Worm (Caenorhabditis elegans) whole organism, mixed stage, embryonic: ENCODE results near the gene mcm-5.
A peak's percentile ranks its signal among the peaks of the same experiment; 100 is the strongest.

ENCODE experiments used
- M03D4.4 ChIP-seq: sonication (generic microtip); optimal IDR thresholded peaks from 2 replicates; lab custom pipeline; 2017; ENCODE audit warnings: mild to moderate bottlenecking, missing genetic modification characterization, missing compliant biosample characterization
- blmp-1 ChIP-seq: fragments of 150-350 bp; optimal IDR thresholded peaks from 2 replicates; lab custom pipeline; 2014; ENCODE audit warnings: missing biosample characterization, missing genetic modification characterization
- ceh-39 ChIP-seq: fragments of 150-350 bp; optimal IDR thresholded peaks from 2 replicates; lab custom pipeline; 2014; ENCODE audit warnings: missing biosample characterization, missing genetic modification characterization
- ceh-43 ChIP-seq: fragments of 200-800 bp; sonication (Bioruptor generic); optimal IDR thresholded peaks from 2 replicates; lab custom pipeline; 2018; ENCODE audit warnings: mild to moderate bottlenecking, missing genetic modification characterization, moderate library complexity, missing compliant biosample characterization
- ceh-83 ChIP-seq: fragments of 200-800 bp; sonication (Bioruptor generic); optimal IDR thresholded peaks from 2 replicates; lab custom pipeline; 2018; ENCODE audit warnings: mild to moderate bottlenecking, missing genetic modification characterization, missing compliant biosample characterization
- ces-1 ChIP-seq: fragments of 150-350 bp; optimal IDR thresholded peaks from 2 replicates; lab custom pipeline; 2014; ENCODE audit warnings: missing biosample characterization, missing genetic modification reagents, missing genetic modification characterization
- cnd-1 ChIP-seq: fragments of 200-800 bp; sonication (Bioruptor generic); optimal IDR thresholded peaks from 2 replicates; lab custom pipeline; 2018; ENCODE audit warnings: mild to moderate bottlenecking, missing genetic modification characterization, missing compliant biosample characterization
- drap-1 ChIP-seq: fragments of 200-800 bp; sonication (Bioruptor generic); optimal IDR thresholded peaks from 3 replicates; lab custom pipeline; 2018; ENCODE audit warnings: mild to moderate bottlenecking, missing genetic modification characterization, missing compliant biosample characterization
- elt-1 ChIP-seq: sonication (generic microtip); optimal IDR thresholded peaks from 2 replicates; lab custom pipeline; 2017; ENCODE audit warnings: missing genetic modification characterization, mild to moderate bottlenecking, missing compliant biosample characterization, antibody characterized with exemption, moderate library complexity, borderline replicate concordance; ENCODE audit not compliant: insufficient read depth
- elt-3 ChIP-seq: fragments of 150-350 bp; optimal IDR thresholded peaks from 2 replicates; lab custom pipeline; 2014; ENCODE audit warnings: missing biosample characterization, missing genetic modification characterization
- flh-1 ChIP-seq: fragments of 200-800 bp; sonication (Bioruptor generic); optimal IDR thresholded peaks from 2 replicates; lab custom pipeline; 2018; ENCODE audit warnings: mild to moderate bottlenecking, missing genetic modification characterization, moderate library complexity, missing compliant biosample characterization
- ham-2 ChIP-seq: fragments of 200-800 bp; sonication (Bioruptor generic); optimal IDR thresholded peaks from 2 replicates; lab custom pipeline; 2018; ENCODE audit warnings: mild to moderate bottlenecking, missing genetic modification characterization, missing compliant biosample characterization
- hlh-1 ChIP-seq: fragments of 150-350 bp; optimal IDR thresholded peaks from 2 replicates; lab custom pipeline; 2014; ENCODE audit warnings: missing biosample characterization, missing genetic modification reagents, missing genetic modification characterization
- lsy-2 ChIP-seq: fragments of 150-350 bp; optimal IDR thresholded peaks from 2 replicates; lab custom pipeline; 2014; ENCODE audit warnings: missing biosample characterization, missing genetic modification characterization
- mab-5 ChIP-seq: fragments of 150-350 bp; optimal IDR thresholded peaks from 2 replicates; lab custom pipeline; 2014; ENCODE audit warnings: missing biosample characterization, missing genetic modification characterization
- mep-1 ChIP-seq: fragments of 150-350 bp; optimal IDR thresholded peaks from 2 replicates; lab custom pipeline; 2017; ENCODE audit warnings: missing biosample characterization, missing genetic modification reagents, missing genetic modification characterization, inconsistent platforms
- mls-2 ChIP-seq: sonication (generic microtip); optimal IDR thresholded peaks from 2 replicates; lab custom pipeline; 2016; ENCODE audit warnings: mild to moderate bottlenecking, missing genetic modification characterization, moderate library complexity, missing compliant biosample characterization
- nhr-12 ChIP-seq: fragments of 150-350 bp; optimal IDR thresholded peaks from 2 replicates; lab custom pipeline; 2014; ENCODE audit warnings: missing biosample characterization, missing genetic modification characterization
- nhr-2 ChIP-seq: fragments of 150-350 bp; optimal IDR thresholded peaks from 2 replicates; lab custom pipeline; 2014; ENCODE audit warnings: missing biosample characterization, missing genetic modification characterization
- nhr-237 ChIP-seq: fragments of 150-350 bp; optimal IDR thresholded peaks from 2 replicates; lab custom pipeline; 2014; ENCODE audit warnings: missing biosample characterization, missing genetic modification characterization
- nhr-28 ChIP-seq: fragments of 150-350 bp; optimal IDR thresholded peaks from 2 replicates; lab custom pipeline; 2014; ENCODE audit warnings: missing biosample characterization, missing genetic modification characterization
- nhr-76 ChIP-seq: sonication (generic microtip); optimal IDR thresholded peaks from 2 replicates; lab custom pipeline; 2017; ENCODE audit warnings: missing biosample characterization, missing genetic modification characterization
- sem-2 ChIP-seq: fragments of 200-800 bp; sonication (Bioruptor generic); optimal IDR thresholded peaks from 2 replicates; lab custom pipeline; 2018; ENCODE audit warnings: mild to moderate bottlenecking, missing genetic modification characterization, missing compliant biosample characterization
- sptf-1 ChIP-seq: sonication (generic microtip); optimal IDR thresholded peaks from 2 replicates; lab custom pipeline; 2017; ENCODE audit warnings: mild to moderate bottlenecking, missing genetic modification characterization, moderate library complexity, missing compliant biosample characterization
- tbx-8 ChIP-seq: fragments of 200-800 bp; sonication (Bioruptor generic); optimal IDR thresholded peaks from 2 replicates; lab custom pipeline; 2018; ENCODE audit warnings: mild to moderate bottlenecking, missing genetic modification characterization, moderate library complexity, missing compliant biosample characterization
- unc-39 ChIP-seq: fragments of 150-350 bp; optimal IDR thresholded peaks from 2 replicates; lab custom pipeline; 2014; ENCODE audit warnings: missing biosample characterization, missing genetic modification characterization
- unc-62 ChIP-seq: fragments of 150-350 bp; optimal IDR thresholded peaks from 2 replicates; lab custom pipeline; 2014; ENCODE audit warnings: missing biosample characterization, missing genetic modification reagents, missing genetic modification characterization
- zip-8 ChIP-seq: fragments of 150-350 bp; optimal IDR thresholded peaks from 2 replicates; lab custom pipeline; 2014; ENCODE audit warnings: missing biosample characterization, missing genetic modification characterization
- ztf-11 ChIP-seq: fragments of 150-350 bp; optimal IDR thresholded peaks from 2 replicates; lab custom pipeline; 2014; ENCODE audit warnings: missing biosample characterization, missing genetic modification characterization

The mcm-5 gene

DNA sequence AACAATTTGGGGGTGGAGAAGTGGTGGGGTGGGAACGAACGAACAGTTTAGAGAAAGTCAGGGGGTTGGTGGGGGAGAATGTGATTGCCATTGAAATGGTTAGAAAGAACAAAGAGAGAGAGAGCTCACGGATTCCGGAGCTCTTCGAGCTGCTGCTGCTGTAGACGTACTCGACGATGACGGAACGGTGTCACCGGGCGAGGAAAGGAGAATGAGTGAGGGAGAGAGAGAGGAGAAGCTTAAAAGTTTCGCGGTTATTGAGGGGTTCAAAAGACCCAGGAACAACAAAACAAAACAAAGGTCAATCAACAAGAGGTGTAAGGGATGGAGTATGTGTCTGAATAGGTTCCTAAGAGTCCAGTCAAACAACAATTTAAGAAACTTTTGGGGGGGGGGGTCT is 14.8 kb downstream of the mcm-5 start:
- TF ChIP-seq ceh-83 (peak; percentile 71), nhr-2 (tag; lab: Kevin White, UChicago) (no peak)

DNA sequence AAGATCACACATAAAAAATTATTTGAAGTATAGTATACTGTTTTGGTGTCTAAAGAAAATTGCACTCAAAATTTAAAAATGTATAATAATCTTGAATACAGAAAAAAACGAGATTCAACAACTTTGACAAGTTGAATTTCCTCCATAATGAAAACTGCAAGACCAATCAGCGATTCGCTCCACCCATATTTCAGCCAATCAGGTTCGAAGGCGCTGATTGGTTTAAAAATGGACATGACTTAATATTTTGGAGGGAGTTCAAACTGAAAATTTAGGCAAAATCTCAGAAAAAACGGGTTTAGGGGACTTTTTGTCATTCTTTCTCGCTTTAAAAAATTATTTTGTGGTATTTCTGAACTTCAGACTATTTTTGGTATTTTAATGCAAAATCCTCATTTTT is 15.4 kb downstream of the mcm-5 start:
- TF ChIP-seq unc-39 (tag; lab: Kevin White, UChicago), result no peak

DNA sequence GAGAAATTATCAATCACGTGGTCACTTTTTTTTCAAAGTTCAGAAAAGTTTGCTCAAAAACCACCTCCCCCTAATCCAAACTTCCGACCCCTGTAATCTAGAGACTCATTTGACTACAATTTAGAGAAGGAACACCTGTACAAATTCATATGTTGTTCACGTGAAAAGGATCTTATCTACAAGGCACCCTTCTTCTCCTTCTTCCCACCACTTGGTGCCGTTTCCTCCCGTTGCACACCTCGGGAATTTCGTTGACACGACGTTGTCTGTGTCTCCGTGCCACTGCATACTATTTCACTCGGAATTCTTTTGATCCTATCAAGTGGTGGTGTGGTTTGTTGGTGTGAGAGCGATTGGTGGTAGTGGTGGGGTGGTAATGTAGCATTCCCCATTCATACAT is 16.5 kb downstream of the mcm-5 start:
- peak; percentile 14 for TF ChIP-seq M03D4.4 (tag; lab: Kevin White, UChicago)
- TF ChIP-seq nhr-76, result no peak
- TF ChIP-seq elt-3, result no peak
- TF ChIP-seq hlh-1 (tag; lab: Kevin White, UChicago), result peak; percentile 77
- TF ChIP-seq sem-2 (GFP tag; lab: Kevin White, UChicago), result no peak
- TF ChIP-seq elt-1 (tag; lab: Kevin White, UChicago), result peak; percentile 16
- TF ChIP-seq unc-39 (tag; lab: Kevin White, UChicago), result no peak
- TF ChIP-seq cnd-1 (tag; lab: Kevin White, UChicago), result peak; percentile 56
- peak; percentile 43 for TF ChIP-seq ceh-39 (tag; lab: Kevin White, UChicago)
- TF ChIP-seq ceh-83, result no peak
- peak; percentile 81 for TF ChIP-seq nhr-2 (tag; lab: Kevin White, UChicago)
- peak; percentile 56 for TF ChIP-seq mep-1 (tag; lab: Kevin White, UChicago)
- no peak for TF ChIP-seq ces-1 (GFP tag; lab: Kevin White, UChicago)

DNA sequence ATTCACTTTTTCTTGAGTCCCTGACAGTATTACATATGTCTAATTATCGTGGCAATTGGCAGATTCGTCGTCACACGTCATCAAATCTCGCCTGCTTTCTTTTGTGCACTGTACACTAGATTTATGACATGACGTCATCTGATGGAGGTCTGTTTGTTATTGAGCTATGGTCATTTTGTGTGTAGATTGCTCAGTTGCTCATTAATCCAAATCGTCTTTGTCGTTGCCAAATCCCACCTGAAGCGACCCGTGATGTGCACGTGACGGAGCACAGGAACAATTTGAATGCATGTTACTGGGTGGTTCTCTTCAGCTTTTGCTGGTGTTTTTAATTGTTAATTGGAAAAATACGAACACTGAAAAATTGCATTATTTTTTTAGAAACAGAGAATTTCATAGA is 18.2 kb downstream of the mcm-5 start:
- no peak for TF ChIP-seq lsy-2 (tag; lab: Kevin White, UChicago)
- no peak for TF ChIP-seq hlh-1 (tag; lab: Kevin White, UChicago)
- TF ChIP-seq ceh-39 (tag; lab: Kevin White, UChicago), result peak; percentile 25
- no peak for TF ChIP-seq ceh-83
- no peak for TF ChIP-seq drap-1 (GFP tag; lab: Kevin White, UChicago)
- no peak for TF ChIP-seq nhr-28
- TF ChIP-seq ztf-11 (tag; lab: Kevin White, UChicago), result peak; percentile 50
- peak; percentile 63 for TF ChIP-seq mls-2 (tag; lab: Kevin White, UChicago)
- TF ChIP-seq mab-5 (tag; lab: Kevin White, UChicago), result no peak
- TF ChIP-seq flh-1 (GFP tag; lab: Kevin White, UChicago), result no peak
- TF ChIP-seq elt-3, result no peak
- TF ChIP-seq nhr-237, result no peak
- peak; percentile 81 for TF ChIP-seq nhr-2 (tag; lab: Kevin White, UChicago)
- TF ChIP-seq cnd-1 (tag; lab: Kevin White, UChicago), result peak; percentile 37
- TF ChIP-seq sptf-1 (tag; lab: Kevin White, UChicago), result peak; percentile 8
- no peak for TF ChIP-seq nhr-12 (tag; lab: Kevin White, UChicago)
- TF ChIP-seq ceh-43 (GFP tag; lab: Kevin White, UChicago), result peak; percentile 25
- no peak for TF ChIP-seq ham-2
- TF ChIP-seq zip-8 (tag; lab: Kevin White, UChicago), result peak; percentile 74
- TF ChIP-seq mep-1 (tag; lab: Kevin White, UChicago), result no peak
- TF ChIP-seq unc-62 (GFP tag; lab: Kevin White, UChicago), result peak; percentile 61
- TF ChIP-seq tbx-8 (GFP tag; lab: Kevin White, UChicago), result no peak

DNA sequence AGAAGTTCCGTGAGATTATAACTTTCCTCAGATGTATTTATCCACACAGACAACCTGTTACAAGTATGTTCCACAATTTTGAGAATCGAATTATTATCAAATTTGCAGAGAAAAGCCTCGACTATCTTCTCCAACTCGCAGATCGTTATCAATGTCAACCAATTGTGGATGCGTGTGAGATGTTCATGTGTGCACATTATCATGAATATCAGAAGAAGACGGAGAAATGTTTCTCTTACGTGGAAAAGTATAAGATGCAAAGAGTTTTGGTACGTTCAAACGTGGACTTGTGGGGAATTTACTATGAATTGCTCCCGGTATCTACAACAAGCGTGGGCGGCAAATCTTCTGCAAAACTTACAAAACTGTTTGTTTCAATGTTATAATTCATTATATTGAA is 20.0 kb downstream of the mcm-5 start:
- TF ChIP-seq ham-2 (no peak), zip-8 (tag; lab: Kevin White, UChicago) (no peak), cnd-1 (tag; lab: Kevin White, UChicago) (no peak), blmp-1 (no peak), sptf-1 (tag; lab: Kevin White, UChicago) (no peak), hlh-1 (tag; lab: Kevin White, UChicago) (no peak), nhr-76 (no peak), elt-1 (tag; lab: Kevin White, UChicago) (no peak), flh-1 (GFP tag; lab: Kevin White, UChicago) (no peak)
